Fruit fly (Drosophila melanogaster) whole organism, embryonic: ENCODE results near the gene CG46458.

ENCODE experiments used
- CG17829 ChIP-seq: fragments of 200-800 bp; optimal IDR thresholded peaks from 2 replicates; lab custom pipeline; 2019; ENCODE audit warnings: missing biosample characterization, mild to moderate bottlenecking, missing genetic modification characterization, moderate library complexity
- CG6854 ChIP-seq: fragments of 200-800 bp; sonication (Bioruptor generic); optimal IDR thresholded peaks from 3 replicates; lab custom pipeline; 2017; ENCODE audit warnings: missing biosample characterization, mild to moderate bottlenecking, missing genetic modification characterization
- H15 ChIP-seq: fragments of 200-800 bp; sonication (Bioruptor generic); IDR thresholded peaks from 3 replicates; pipeline ENCODE4 v1.3.6; 2022; ENCODE audit warnings: missing biosample characterization, missing genetic modification characterization
- Sin3A ChIP-seq: fragments of >200 bp; optimal IDR thresholded peaks from 2 replicates; lab custom pipeline; 2018
- hkb ChIP-seq, 2 experiments: fragments of 200-800 bp in 1 of 2; fragments of >200 bp in 1 of 2; sonication (Bioruptor generic) in 1 of 2; IDR thresholded peaks in 1 of 2; optimal IDR thresholded peaks in 1 of 2; 2 replicates each; pipeline versions ENCODE4 v1.3.6 to Lab custom; 2017 to 2022; ENCODE audit warnings: missing biosample characterization in 1 of 2, missing genetic modification characterization in 1 of 2
- mld ChIP-seq: fragments of 200-800 bp; sonication (Bioruptor generic); IDR thresholded peaks from 3 replicates; pipeline ENCODE4 v1.3.6; 2022; ENCODE audit warnings: missing biosample characterization, missing genetic modification characterization; ENCODE audit not compliant: partially characterized antibody

dm6 chr3R:6849866-6850265 is 108.3 kb downstream of the CG46458 start, which contains the start of gene Scr:
- TF ChIP-seq CG17829 (no peak), hkb (optimal IDR thresholded peaks at IDR 0.05; lab: Kevin White, UChicago) (no peak), hkb (GFP tag; IDR thresholded peaks at IDR 0.05; lab: Robert Waterston, UW) (no peak), Sin3A (lab: Kevin White, UChicago) (no peak), mld (GFP tag; lab: Robert Waterston, UW) (no peak), CG6854 (GFP tag; lab: Kevin White, UChicago) (no peak), H15 (GFP tag; lab: Robert Waterston, UW) (no peak)
